Worm (Caenorhabditis elegans) whole organism, mixed stage, embryonic: Measurements from ENCODE around the gene Y62H9A.3.

Experiments used
- bed-3 ChIP-seq: fragments of 200-800 bp; sonication (Bioruptor generic); optimal IDR thresholded peaks from 3 replicates; lab custom pipeline; 2018; ENCODE audit warnings: mild to moderate bottlenecking, missing genetic modification characterization, moderate library complexity, missing compliant biosample characterization
- cnd-1 ChIP-seq: fragments of 200-800 bp; sonication (Bioruptor generic); optimal IDR thresholded peaks from 2 replicates; lab custom pipeline; 2018; ENCODE audit warnings: mild to moderate bottlenecking, missing genetic modification characterization, missing compliant biosample characterization
- mab-5 ChIP-seq: fragments of 150-350 bp; optimal IDR thresholded peaks from 2 replicates; lab custom pipeline; 2014; ENCODE audit warnings: missing biosample characterization, missing genetic modification characterization
- nhr-12 ChIP-seq: fragments of 150-350 bp; optimal IDR thresholded peaks from 2 replicates; lab custom pipeline; 2014; ENCODE audit warnings: missing biosample characterization, missing genetic modification characterization
- pha-4 ChIP-seq: fragments of 150-350 bp; optimal IDR thresholded peaks from 2 replicates; lab custom pipeline; 2018; ENCODE audit warnings: missing biosample characterization, missing genetic modification reagents, missing genetic modification characterization
- unc-39 ChIP-seq: fragments of 150-350 bp; optimal IDR thresholded peaks from 2 replicates; lab custom pipeline; 2014; ENCODE audit warnings: missing biosample characterization, missing genetic modification characterization
- unc-62 ChIP-seq: fragments of 150-350 bp; optimal IDR thresholded peaks from 2 replicates; lab custom pipeline; 2014; ENCODE audit warnings: missing biosample characterization, missing genetic modification reagents, missing genetic modification characterization
- ztf-11 ChIP-seq: fragments of 150-350 bp; optimal IDR thresholded peaks from 2 replicates; lab custom pipeline; 2014; ENCODE audit warnings: missing biosample characterization, missing genetic modification characterization

- TF ChIP-seq pha-4 (tag; lab: Kevin White, UChicago), result no peak
- no peak for TF ChIP-seq bed-3 (GFP tag; lab: Kevin White, UChicago)
- no peak for TF ChIP-seq nhr-12 (tag; lab: Kevin White, UChicago)
- no peak for TF ChIP-seq ztf-11
- no peak for TF ChIP-seq mab-5
- TF ChIP-seq cnd-1 (tag; lab: Kevin White, UChicago), result no peak
- no peak for TF ChIP-seq unc-62 (GFP tag; lab: Kevin White, UChicago)
- TF ChIP-seq unc-39 (tag; lab: Kevin White, UChicago), result no peak
Observed at ce11 chrX:11879871-11880270, at the start of gene Y62H9A.3, which contains the start of gene Y62H9A.4.
